Fruit fly (Drosophila melanogaster) Kc167 (cell line): Measurements from ENCODE around the gene CG2983.

Source experiments
- Myc ChIP-seq: fragments of >200 bp; optimal IDR thresholded peaks from 2 replicates; lab custom pipeline; 2017; ENCODE audit warnings: missing external identifiers
- Sin3A ChIP-seq: fragments of >200 bp; optimal IDR thresholded peaks from 2 replicates; lab custom pipeline; 2018; ENCODE audit warnings: missing external identifiers
- h ChIP-seq: fragments of >200 bp; optimal IDR thresholded peaks from 3 replicates; lab custom pipeline; 2018; ENCODE audit warnings: missing external identifiers
- insv ChIP-seq: fragments of >200 bp; optimal IDR thresholded peaks from 3 replicates; lab custom pipeline; 2018; ENCODE audit warnings: missing external identifiers
- psq ChIP-seq: fragments of >200 bp; optimal IDR thresholded peaks from 2 replicates; lab custom pipeline; 2017; ENCODE audit warnings: missing external identifiers
- ttk ChIP-seq: sonication (Bioruptor generic); optimal IDR thresholded peaks from 2 replicates; lab custom pipeline; 2017; ENCODE audit warnings: missing external identifiers

CG2983 gene

dm6 chr2L:2855773-2856615 lies 8.6 kb downstream of the CG2983 start, which contains the start of the genes CG3104 and RpS21:
Gene CG3104, minus strand, starts transcription at chr2L:2855778.
Gene RpS21, plus strand, starts transcription at chr2L:2856070.
- no peak for TF ChIP-seq ttk (lab: Kevin White, UChicago)
- TF ChIP-seq h (lab: Kevin White, UChicago): no peak
- TF ChIP-seq psq (lab: Kevin White, UChicago): no peak
- TF ChIP-seq Sin3A (lab: Kevin White, UChicago): no peak
- no peak for TF ChIP-seq Myc (lab: Kevin White, UChicago)
- no peak for TF ChIP-seq insv (lab: Kevin White, UChicago)

DNA sequence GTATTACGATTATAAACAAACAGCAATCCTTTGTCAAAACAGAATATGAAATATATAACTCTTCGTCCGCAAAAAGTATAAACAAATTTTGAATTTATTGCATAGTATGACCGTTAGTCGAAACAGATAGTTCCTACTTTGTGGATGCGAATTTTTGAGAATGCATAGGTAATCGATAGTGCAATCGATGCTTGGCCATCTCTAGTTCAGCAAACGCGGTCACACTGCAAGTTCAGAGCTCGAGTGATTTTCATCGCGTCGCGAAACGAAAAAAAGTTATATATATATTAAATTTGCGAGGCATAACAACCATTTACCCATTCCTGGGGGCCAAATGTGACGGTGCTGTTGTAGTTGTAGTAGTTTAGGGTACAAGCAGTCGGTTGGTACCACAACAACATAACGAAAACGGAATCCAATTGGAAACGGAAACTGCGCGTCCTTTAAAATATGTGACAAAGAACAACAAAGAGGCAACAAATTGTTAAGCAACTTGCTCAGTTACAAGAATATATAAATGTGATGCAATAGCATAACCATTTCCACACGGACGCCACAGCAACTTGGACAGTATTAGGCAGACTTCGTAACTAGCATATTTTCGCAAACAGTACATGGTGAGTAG lies 9.6 kb downstream of the CG2983 start, which contains the start of gene CG2991:
CG2991 (plus strand) TSS at position 205 of the 625 bp plus-strand sequence.
- TF ChIP-seq insv (lab: Kevin White, UChicago): no peak
- no peak for TF ChIP-seq ttk (lab: Kevin White, UChicago)
- no peak for TF ChIP-seq Sin3A (lab: Kevin White, UChicago)
- TF ChIP-seq Myc (lab: Kevin White, UChicago): no peak
- no peak for TF ChIP-seq h (lab: Kevin White, UChicago)
- no peak for TF ChIP-seq psq (lab: Kevin White, UChicago)

dm6 chr2L:2857862-2858734 lies 10.7 kb downstream of the CG2983 start:
- TF ChIP-seq psq (lab: Kevin White, UChicago) (no peak), Myc (lab: Kevin White, UChicago) (no peak), Sin3A (lab: Kevin White, UChicago) (no peak), insv (lab: Kevin White, UChicago) (no peak), h (lab: Kevin White, UChicago) (no peak), ttk (lab: Kevin White, UChicago) (no peak)

DNA sequence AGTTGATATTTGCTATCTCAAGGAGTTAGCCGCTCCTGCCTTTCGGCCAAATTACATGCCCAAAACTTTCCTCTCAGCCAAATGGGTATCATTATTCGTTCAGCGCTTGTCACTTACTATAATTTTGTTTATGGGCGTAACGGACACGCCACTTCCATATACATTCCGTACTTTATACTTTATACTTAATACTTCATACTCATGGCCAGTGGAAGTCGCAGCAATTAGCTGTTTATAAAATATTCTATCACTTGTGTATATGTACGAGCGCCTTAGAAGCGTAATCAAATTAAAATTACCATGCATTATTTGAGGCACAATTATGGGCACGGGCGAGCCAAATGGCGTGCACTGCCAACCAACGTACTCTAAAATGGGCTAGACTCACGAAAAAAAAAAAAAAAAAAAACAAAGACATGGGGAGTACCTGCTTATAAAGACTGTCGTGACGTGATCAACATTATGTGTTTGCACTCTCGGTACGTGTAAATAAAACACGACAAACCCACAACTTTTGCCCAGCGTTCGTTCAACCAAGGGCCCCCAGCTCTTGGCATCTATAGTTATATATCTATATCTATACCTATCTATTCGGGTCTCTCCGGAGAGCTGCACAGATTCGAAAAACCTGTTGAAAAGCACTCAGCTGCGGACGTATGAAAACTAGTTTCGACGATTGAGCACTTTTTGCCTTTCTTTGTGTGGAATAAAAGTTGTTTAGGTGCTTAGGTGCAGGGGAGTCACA lies 13.9 kb downstream of the CG2983 start:
- TF ChIP-seq psq (lab: Kevin White, UChicago) (no peak), Sin3A (lab: Kevin White, UChicago) (no peak), insv (lab: Kevin White, UChicago) (no peak), Myc (lab: Kevin White, UChicago) (no peak), ttk (lab: Kevin White, UChicago) (no peak), h (lab: Kevin White, UChicago) (no peak)

dm6 chr2L:2861885-2862620 lies 14.6 kb downstream of the CG2983 start:
- TF ChIP-seq Myc (lab: Kevin White, UChicago): no peak
- no peak for TF ChIP-seq insv (lab: Kevin White, UChicago)
- TF ChIP-seq psq (lab: Kevin White, UChicago): no peak
- no peak for TF ChIP-seq h (lab: Kevin White, UChicago)
- TF ChIP-seq Sin3A (lab: Kevin White, UChicago): no peak
- no peak for TF ChIP-seq ttk (lab: Kevin White, UChicago)

dm6 chr2L:2862621-2862962 lies 15.2 kb downstream of the CG2983 start:
- TF ChIP-seq Sin3A (lab: Kevin White, UChicago) (no peak), Myc (lab: Kevin White, UChicago) (no peak), psq (lab: Kevin White, UChicago) (no peak), h (lab: Kevin White, UChicago) (no peak), insv (lab: Kevin White, UChicago) (no peak)

- TF ChIP-seq Myc (lab: Kevin White, UChicago) (no peak), Sin3A (lab: Kevin White, UChicago) (no peak), h (lab: Kevin White, UChicago) (no peak), ttk (lab: Kevin White, UChicago) (no peak), psq (lab: Kevin White, UChicago) (no peak), insv (lab: Kevin White, UChicago) (no peak)
Measured at dm6 chr2L:2864601-2865000, 17.2 kb downstream of the CG2983 start.

DNA sequence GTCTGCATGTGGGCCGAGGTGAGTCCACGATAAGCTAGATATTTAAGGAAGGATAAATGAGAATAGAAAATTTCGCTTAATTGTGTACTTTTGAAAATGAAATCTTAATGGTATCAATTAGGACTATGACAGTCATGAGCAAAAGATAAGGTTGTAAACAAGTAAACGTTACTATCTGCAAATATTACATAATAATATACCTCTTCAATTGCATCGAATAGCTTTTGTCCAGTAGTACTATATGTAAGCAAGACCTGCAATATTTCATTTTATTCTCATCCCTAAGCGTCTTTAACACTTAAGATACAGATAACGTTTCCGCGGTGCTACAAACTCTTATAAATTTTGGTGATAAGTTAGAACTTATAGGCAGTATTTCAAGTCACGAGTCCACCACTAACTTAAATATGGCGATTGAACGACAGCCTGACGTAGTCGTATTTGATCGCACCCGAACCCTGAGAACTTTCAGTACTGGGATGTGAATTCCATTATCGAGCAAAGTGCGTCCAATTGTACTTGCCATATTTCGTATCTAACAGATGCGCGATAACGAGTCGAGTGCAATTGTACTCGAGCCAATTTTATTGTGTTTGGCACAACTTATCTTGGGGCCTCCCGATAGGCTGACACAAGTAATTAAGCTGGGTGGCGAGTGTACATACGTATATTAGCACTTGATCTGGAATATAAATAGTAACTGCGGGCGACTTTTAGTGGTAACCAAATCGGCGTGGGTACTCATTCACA lies 18.3 kb downstream of the CG2983 start:
- TF ChIP-seq psq (lab: Kevin White, UChicago) (no peak), h (lab: Kevin White, UChicago) (no peak), Sin3A (lab: Kevin White, UChicago) (no peak), insv (lab: Kevin White, UChicago) (no peak)
